Fruit fly (Drosophila melanogaster): ENCODE results near the gene CTCF.

Gene CTCF

dm6 chr3L:7344965-7345427 lies 11.5 kb downstream of the CTCF start, which contains the start of gene Cln7 (continued):
- TF ChIP-seq CG17385 (GFP tag; optimal IDR thresholded peaks at IDR 0.05) = peak; percentile 53
- TF ChIP-seq Six4 (GFP tag; optimal IDR thresholded peaks at IDR 0.05) = no peak
- no peak for TF ChIP-seq dpn (GFP tag; optimal IDR thresholded peaks at IDR 0.05)
- no peak for TF ChIP-seq CG1529 (GFP tag; optimal IDR thresholded peaks at IDR 0.05)
- no peak for TF ChIP-seq CG11560 (tag; IDR thresholded peaks at IDR 0.05)
- no peak for TF ChIP-seq Ssrp (tag; optimal IDR thresholded peaks at IDR 0.05)
- TF ChIP-seq Atf6 (GFP tag; IDR thresholded peaks at IDR 0.05) = peak; percentile 56
- TF ChIP-seq Neu2 (GFP tag; optimal IDR thresholded peaks at IDR 0.05; ENCODE audit: borderline replicate concordance) = no peak
- TF ChIP-seq lola (GFP tag; optimal IDR thresholded peaks at IDR 0.05) = no peak
- TF ChIP-seq HLH3B (GFP tag; IDR thresholded peaks at IDR 0.05) = peak; percentile 49; the same call in 1 of the 2 replicates
- peak; percentile 92 for TF ChIP-seq Jarid2 (GFP tag; optimal IDR thresholded peaks at IDR 0.05)
- peak; percentile 31 for TF ChIP-seq CG12659 (GFP tag; optimal IDR thresholded peaks at IDR 0.05)
- TF ChIP-seq CG8944 (GFP tag; optimal IDR thresholded peaks at IDR 0.05) = no peak
- TF ChIP-seq al (GFP tag; IDR thresholded peaks at IDR 0.05) = no peak
- no peak for TF ChIP-seq Camta (GFP tag; optimal IDR thresholded peaks at IDR 0.05)
- TF ChIP-seq Dek (tag; optimal IDR thresholded peaks at IDR 0.05) = no peak
- peak; percentile 28 for TF ChIP-seq YL-1 (GFP tag; optimal IDR thresholded peaks at IDR 0.05)
- no peak for TF ChIP-seq mam (GFP tag; optimal IDR thresholded peaks at IDR 0.05)
- no peak for TF ChIP-seq vfl (GFP tag; optimal IDR thresholded peaks at IDR 0.05)
- TF ChIP-seq Hmx (GFP tag; optimal IDR thresholded peaks at IDR 0.05) = no peak
- no peak for TF ChIP-seq CG11456 (GFP tag; IDR thresholded peaks at IDR 0.05)
- no peak for TF ChIP-seq Dfd (GFP tag; optimal IDR thresholded peaks at IDR 0.05)
- TF ChIP-seq CG17612 (GFP tag; IDR thresholded peaks at IDR 0.05) = no peak
- peak; percentile 50 for TF ChIP-seq PHDP (tag; optimal IDR thresholded peaks at IDR 0.05)
- no peak for TF ChIP-seq stwl (tag; optimal IDR thresholded peaks at IDR 0.05)
- TF ChIP-seq CG15073 (GFP tag; optimal IDR thresholded peaks at IDR 0.05) = no peak
- TF ChIP-seq ac (GFP tag; optimal IDR thresholded peaks at IDR 0.05) = peak; percentile 8
- no peak for TF ChIP-seq Usf (GFP tag; optimal IDR thresholded peaks at IDR 0.05)
- TF ChIP-seq unc-4 (GFP tag; IDR thresholded peaks at IDR 0.05; ENCODE audit: partially characterized antibody) = peak; percentile 44
- TF ChIP-seq CG10565 (GFP tag; optimal IDR thresholded peaks at IDR 0.05) = no peak
- no peak for TF ChIP-seq her (GFP tag; optimal IDR thresholded peaks at IDR 0.05)
- TF ChIP-seq phol (tag; optimal IDR thresholded peaks at IDR 0.05) = no peak
- no peak for TF ChIP-seq Doc2 (GFP tag; IDR thresholded peaks at IDR 0.05)
- no peak for TF ChIP-seq dm (GFP tag; optimal IDR thresholded peaks at IDR 0.05)
- TF ChIP-seq Spps (tag; optimal IDR thresholded peaks at IDR 0.05) = no peak
- TF ChIP-seq Lhr (GFP tag; optimal IDR thresholded peaks at IDR 0.05) = no peak
- no peak for TF ChIP-seq CG16815 (GFP tag; optimal IDR thresholded peaks at IDR 0.05)
- TF ChIP-seq Doc3 (GFP tag; IDR thresholded peaks at IDR 0.05; ENCODE audit: partially characterized antibody) = no peak
- no peak for TF ChIP-seq CG3847 (GFP tag; IDR thresholded peaks at IDR 0.05)
- TF ChIP-seq E2f2 (GFP tag; IDR thresholded peaks at IDR 0.05) = peak; percentile 42; the same call in 1 of the 2 replicates
- peak; percentile 9 for TF ChIP-seq Ets97D (GFP tag; optimal IDR thresholded peaks at IDR 0.05)
- TF ChIP-seq row (GFP tag; IDR thresholded peaks at IDR 0.05) = no peak; the same call in 2 of the 3 replicates
- TF ChIP-seq CG4424 (GFP tag; optimal IDR thresholded peaks at IDR 0.05) = no peak
- TF ChIP-seq BEAF-32 (GFP tag; optimal IDR thresholded peaks at IDR 0.05) = no peak
- TF ChIP-seq salm (tag; optimal IDR thresholded peaks at IDR 0.05) = peak; percentile 7
- TF ChIP-seq CG11085 (GFP tag; IDR thresholded peaks at IDR 0.05) = peak; percentile 20; the same call in 1 of the 2 replicates
- no peak for TF ChIP-seq CG1024 (GFP tag; IDR thresholded peaks at IDR 0.05)
- TF ChIP-seq CG43689 (GFP tag; IDR thresholded peaks at IDR 0.05) = no peak
- no peak for TF ChIP-seq Poxn (GFP tag; IDR thresholded peaks at IDR 0.05)
- no peak for TF ChIP-seq Bdp1 (GFP tag; optimal IDR thresholded peaks at IDR 0.05)
- TF ChIP-seq CG4820 (GFP tag; optimal IDR thresholded peaks at IDR 0.05) = no peak
- peak; percentile 50 for TF ChIP-seq CG17912 (GFP tag; optimal IDR thresholded peaks at IDR 0.05)
